Fruit fly (Drosophila melanogaster): ENCODE data around the gene CG7800.
A peak's percentile ranks its signal among the peaks of the same experiment; 100 is the strongest.

CG7800 gene

DNA sequence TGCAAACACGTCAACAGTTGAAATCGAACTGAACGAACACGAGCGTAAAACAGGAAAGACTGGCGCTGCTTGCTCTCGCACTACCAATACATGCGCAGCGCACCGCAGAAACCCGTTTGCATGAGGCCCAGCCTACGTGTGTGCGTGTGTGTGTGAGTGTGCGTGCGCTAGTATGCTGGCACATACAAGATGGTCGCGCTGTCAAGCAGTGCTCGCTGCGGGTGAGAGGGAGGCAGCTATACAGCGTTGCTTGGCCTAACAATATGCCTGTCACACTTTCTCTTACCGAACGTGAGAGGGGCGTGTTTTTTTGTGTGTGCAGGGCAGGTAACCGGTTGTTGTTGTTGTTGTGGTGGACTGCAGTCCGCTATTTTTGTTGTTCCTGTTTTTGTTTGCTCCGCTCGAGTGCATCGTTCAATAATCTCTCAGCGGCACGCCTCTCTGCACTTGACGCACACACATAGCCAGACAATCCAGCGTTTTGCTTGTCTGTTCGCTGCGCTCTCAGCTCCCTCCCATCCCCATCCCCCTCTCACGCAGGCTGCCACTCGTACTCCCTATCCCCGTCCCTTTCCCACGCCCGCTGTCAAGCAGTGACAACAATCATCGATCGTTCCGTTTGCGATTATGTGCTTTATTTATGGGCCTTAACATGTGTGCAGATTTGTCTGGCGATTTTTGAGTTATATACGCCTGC is 36.2 kb upstream of the CG7800 start, which contains the start of gene grn (continued):
- TF ChIP-seq prd (optimal IDR thresholded peaks at IDR 0.05) (no peak), prd (GFP tag; IDR thresholded peaks at IDR 0.05) (peak; percentile 54), Nf-YA (GFP tag; IDR thresholded peaks at IDR 0.05) (peak; percentile 90), CG15514 (GFP tag; optimal IDR thresholded peaks at IDR 0.05) (no peak), gce (GFP tag; IDR thresholded peaks at IDR 0.05) (no peak), row (GFP tag; IDR thresholded peaks at IDR 0.05) (0 out of 3 replicates have a peak, but pooled peaks have one; percentile 14), Bgb (GFP tag; IDR thresholded peaks at IDR 0.05; ENCODE audit: partially characterized antibody) (peak; percentile 46; the same call in 1 of the 2 replicates), NC2β (GFP tag; optimal IDR thresholded peaks at IDR 0.05) (peak; percentile 27), CG4730 (GFP tag; IDR thresholded peaks at IDR 0.05) (no peak), pfk (GFP tag; optimal IDR thresholded peaks at IDR 0.05) (peak; percentile 28), unpg (GFP tag; optimal IDR thresholded peaks at IDR 0.05) (peak; percentile 12), Ada2b (GFP tag; IDR thresholded peaks at IDR 0.05) (no peak), dmrt99B (tag; optimal IDR thresholded peaks at IDR 0.05) (no peak), Sry-β (GFP tag; optimal IDR thresholded peaks at IDR 0.05) (no peak), ATbp (GFP tag; optimal IDR thresholded peaks at IDR 0.05) (no peak), CG9609 (GFP tag; optimal IDR thresholded peaks at IDR 0.05) (no peak), CG18764 (GFP tag; optimal IDR thresholded peaks at IDR 0.05) (no peak), CkIIα-i1 (GFP tag; IDR thresholded peaks at IDR 0.05) (no peak), ap (GFP tag; IDR thresholded peaks at IDR 0.05) (no peak), CG3838 (GFP tag; optimal IDR thresholded peaks at IDR 0.05) (no peak), lilli (GFP tag; optimal IDR thresholded peaks at IDR 0.05) (no peak), CG14710 (tag; optimal IDR thresholded peaks at IDR 0.05) (peak; percentile 16), seq (GFP tag; IDR thresholded peaks at IDR 0.05) (0 out of 2 replicates have a peak, but pooled peaks have one; percentile 35), cas (GFP tag; IDR thresholded peaks at IDR 0.05) (no peak), vvl (GFP tag; IDR thresholded peaks at IDR 0.05) (peak; percentile 70), CG8290 (GFP tag; optimal IDR thresholded peaks at IDR 0.05) (peak; percentile 29), CG8290 (tag; optimal IDR thresholded peaks at IDR 0.05) (peak; percentile 18 to 52), pros (GFP tag; optimal IDR thresholded peaks at IDR 0.05) (peak; percentile 11), gsb-n (tag; optimal IDR thresholded peaks at IDR 0.05) (peak; percentile 41), dysf (GFP tag; IDR thresholded peaks at IDR 0.05) (peak; percentile 22; the same call in 1 of the 3 replicates), ttk (GFP tag; IDR thresholded peaks at IDR 0.05) (no peak), CG18476 (GFP tag; optimal IDR thresholded peaks at IDR 0.05) (no peak), mam (GFP tag; optimal IDR thresholded peaks at IDR 0.05) (peak; percentile 27), NK7.1 (GFP tag; optimal IDR thresholded peaks at IDR 0.05) (no peak), corto (GFP tag; optimal IDR thresholded peaks at IDR 0.05) (no peak), ham (GFP tag; IDR thresholded peaks at IDR 0.05) (no peak), CG5180 (GFP tag; optimal IDR thresholded peaks at IDR 0.05) (peak; percentile 23), tna (GFP tag; IDR thresholded peaks at IDR 0.05; ENCODE audit: partially characterized antibody) (0 out of 2 replicates have a peak, but pooled peaks have one; percentile 9), nmo (GFP tag; optimal IDR thresholded peaks at IDR 0.05) (peak; percentile 75), grau (tag; optimal IDR thresholded peaks at IDR 0.05) (peak; percentile 29), zfh2 (GFP tag; optimal IDR thresholded peaks at IDR 0.05) (no peak), toy (GFP tag; IDR thresholded peaks at IDR 0.05) (no peak), CG17829 (tag; optimal IDR thresholded peaks at IDR 0.05) (peak; percentile 61), fd64A (GFP tag; optimal IDR thresholded peaks at IDR 0.05) (no peak), Abd-B (GFP tag; optimal IDR thresholded peaks at IDR 0.05) (no peak), Ets97D (GFP tag; optimal IDR thresholded peaks at IDR 0.05) (peak; percentile 63), CG31441 (GFP tag; IDR thresholded peaks at IDR 0.05) (0 out of 2 replicates have a peak, but pooled peaks have one; percentile 31), GATAe (GFP tag; conservative IDR thresholded peaks at IDR 0.05) (no peak; the same call in 1 of the 2 replicates), slbo (GFP tag; IDR thresholded peaks at IDR 0.05) (peak; percentile 48; the same call in 1 of the 2 replicates), mld (GFP tag; IDR thresholded peaks at IDR 0.05; ENCODE audit: partially characterized antibody) (peak; percentile 52; the same call in 1 of the 3 replicates)

Data from whole organism, embryonic.